Worm (Caenorhabditis elegans) whole organism, L1 larva: ENCODE measurements around the gene gck-1.

Experiments used
- F16B12.6 ChIP-seq: fragments of 150-350 bp; optimal IDR thresholded peaks from 2 replicates; lab custom pipeline; 2014; ENCODE audit warnings: missing biosample characterization, missing genetic modification characterization
- Y116A8C.19 ChIP-seq: sonication (generic microtip); optimal IDR thresholded peaks from 2 replicates; lab custom pipeline; 2016; ENCODE audit warnings: missing compliant biosample characterization, missing genetic modification characterization, borderline replicate concordance
- alr-1 ChIP-seq: fragments of 200-800 bp; sonication (Bioruptor generic); optimal IDR thresholded peaks from 2 replicates; lab custom pipeline; 2018; ENCODE audit warnings: borderline replicate concordance, mild to moderate bottlenecking, missing genetic modification characterization, missing compliant biosample characterization
- ama-1 ChIP-seq: fragments of 150-350 bp; optimal IDR thresholded peaks from 2 replicates; lab custom pipeline; 2014
- ceh-8 ChIP-seq: fragments of 200-800 bp; sonication (Bioruptor generic); optimal IDR thresholded peaks from 2 replicates; lab custom pipeline; 2018; ENCODE audit warnings: mild to moderate bottlenecking, missing genetic modification characterization, moderate library complexity, missing compliant biosample characterization
- ceh-82 ChIP-seq, 3 experiments: fragments of 150-350 bp in 1 of 3; sonication (generic microtip) in 2 of 3; optimal IDR thresholded peaks; 2 replicates each; lab custom pipeline; 2014 to 2017; ENCODE audit warnings: missing biosample characterization in 3 of 3, missing genetic modification characterization in 3 of 3
- ceh-90 ChIP-seq: sonication (generic microtip); optimal IDR thresholded peaks from 2 replicates; lab custom pipeline; 2016; ENCODE audit warnings: missing genetic modification characterization, missing compliant biosample characterization
- ces-1 ChIP-seq: fragments of 150-350 bp; optimal IDR thresholded peaks from 2 replicates; lab custom pipeline; 2014; ENCODE audit warnings: missing biosample characterization, missing genetic modification reagents, missing genetic modification characterization
- dpl-1 ChIP-seq, 3 experiments: fragments of 150-350 bp in 2 of 3; sonication (generic microtip) in 1 of 3; optimal IDR thresholded peaks; 2 replicates each; lab custom pipeline; 2014 to 2017; ENCODE audit warnings: missing biosample characterization in 3 of 3, missing genetic modification characterization in 3 of 3, missing genetic modification reagents in 3 of 3
- dsc-1 ChIP-seq: sonication (generic microtip); optimal IDR thresholded peaks from 2 replicates; lab custom pipeline; 2016; ENCODE audit warnings: mild to moderate bottlenecking, missing genetic modification characterization, missing compliant biosample characterization
- efl-1 ChIP-seq, 4 experiments: fragments of 150-350 bp; optimal IDR thresholded peaks in 3 of 4; peaks in 1 of 4; 1 replicate in 1 of 4; 2 replicates in 3 of 4; lab custom pipeline; 2014; ENCODE audit warnings: missing biosample characterization in 2 of 4, missing genetic modification characterization in 2 of 4, missing genetic modification reagents in 2 of 4
- elt-2 ChIP-seq: sonication (generic microtip); optimal IDR thresholded peaks from 2 replicates; lab custom pipeline; 2016; ENCODE audit warnings: missing genetic modification characterization, mild to moderate bottlenecking, inconsistent platforms, missing compliant biosample characterization, missing genetic modification reagents
- elt-3 ChIP-seq, 6 experiments: fragments of 150-350 bp in 1 of 6; sonication (generic microtip); optimal IDR thresholded peaks; 2 replicates each; lab custom pipeline; 2017 to 2018; ENCODE audit warnings: missing biosample characterization in 6 of 6, missing genetic modification characterization in 6 of 6, inconsistent platforms in 1 of 6
- ets-5 ChIP-seq: fragments of 200-800 bp; sonication (Bioruptor generic); IDR thresholded peaks from 2 replicates; pipeline ENCODE4 v1.3.6; 2022; ENCODE audit warnings: missing genetic modification characterization, missing compliant biosample characterization
- fos-1 ChIP-seq: fragments of 150-350 bp; optimal IDR thresholded peaks from 2 replicates; lab custom pipeline; 2014; ENCODE audit warnings: missing biosample characterization, missing genetic modification characterization
- grh-1 ChIP-seq: fragments of 200-800 bp; sonication (Bioruptor generic); IDR thresholded peaks from 2 replicates; pipeline ENCODE4 v1.3.6; 2022; ENCODE audit warnings: missing genetic modification reagents, missing genetic modification characterization, missing compliant biosample characterization
- hlh-17 ChIP-seq: fragments of 200-800 bp; sonication (Bioruptor generic); optimal IDR thresholded peaks from 2 replicates; lab custom pipeline; 2018; ENCODE audit warnings: missing genetic modification characterization, mild to moderate bottlenecking, missing compliant biosample characterization, moderate library complexity, borderline replicate concordance
- hpl-2 ChIP-seq: fragments of 150-350 bp; optimal IDR thresholded peaks from 2 replicates; lab custom pipeline; 2014; ENCODE audit warnings: missing biosample characterization, missing genetic modification reagents, missing genetic modification characterization
- irx-1 ChIP-seq: sonication (generic microtip); optimal IDR thresholded peaks from 2 replicates; lab custom pipeline; 2016; ENCODE audit warnings: missing genetic modification characterization, missing compliant biosample characterization
- lin-14 ChIP-seq: fragments of 200-800 bp; sonication (Bioruptor generic); optimal IDR thresholded peaks from 2 replicates; lab custom pipeline; 2018; ENCODE audit warnings: mild to moderate bottlenecking, missing genetic modification characterization, moderate library complexity, missing compliant biosample characterization
- lin-35 ChIP-seq, 2 experiments: fragments of 150-350 bp; optimal IDR thresholded peaks; 2 replicates each; lab custom pipeline; 2014; ENCODE audit warnings: missing biosample characterization in 2 of 2, missing genetic modification characterization in 2 of 2, missing genetic modification reagents in 2 of 2
- mab-9 ChIP-seq: fragments of 200-800 bp; sonication (Bioruptor generic); IDR thresholded peaks from 2 replicates; pipeline ENCODE4 v1.3.6; 2022; ENCODE audit warnings: missing genetic modification reagents, missing genetic modification characterization, missing compliant biosample characterization
- mep-1 ChIP-seq: fragments of 150-350 bp; optimal IDR thresholded peaks from 2 replicates; lab custom pipeline; 2014; ENCODE audit warnings: missing biosample characterization, missing genetic modification characterization
- nhr-11 ChIP-seq: fragments of 150-350 bp; optimal IDR thresholded peaks from 2 replicates; lab custom pipeline; 2014; ENCODE audit warnings: missing biosample characterization, missing genetic modification characterization
- nhr-19 ChIP-seq: fragments of 200-800 bp; sonication (Bioruptor generic); conservative IDR thresholded peaks from 2 replicates; pipeline ENCODE4 v1.3.6; 2022; ENCODE audit warnings: missing genetic modification characterization, missing compliant biosample characterization
- nhr-20 ChIP-seq: sonication (generic microtip); optimal IDR thresholded peaks from 2 replicates; lab custom pipeline; 2016; ENCODE audit warnings: mild to moderate bottlenecking, missing genetic modification characterization, missing compliant biosample characterization
- nhr-237 ChIP-seq: fragments of 150-350 bp; optimal IDR thresholded peaks from 2 replicates; lab custom pipeline; 2014; ENCODE audit warnings: missing biosample characterization, missing genetic modification characterization
- nhr-47 ChIP-seq: sonication (generic microtip); optimal IDR thresholded peaks from 2 replicates; lab custom pipeline; 2016; ENCODE audit warnings: mild to moderate bottlenecking, missing genetic modification characterization, moderate library complexity, missing compliant biosample characterization
- nhr-71 ChIP-seq: sonication (generic microtip); optimal IDR thresholded peaks from 2 replicates; lab custom pipeline; 2016; ENCODE audit warnings: mild to moderate bottlenecking, missing genetic modification characterization, moderate library complexity, missing compliant biosample characterization
- nhr-76 ChIP-seq: sonication (generic microtip); optimal IDR thresholded peaks from 2 replicates; lab custom pipeline; 2017; ENCODE audit warnings: missing biosample characterization, missing genetic modification characterization
- nhr-84 ChIP-seq: sonication (generic microtip); optimal IDR thresholded peaks from 2 replicates; lab custom pipeline; 2017; ENCODE audit warnings: missing biosample characterization, missing genetic modification characterization
- nhr-85 ChIP-seq: sonication (generic microtip); peaks from one replicate; lab custom pipeline; 2016; ENCODE audit warnings: missing genetic modification characterization, inconsistent platforms, missing compliant biosample characterization
- nhr-90 ChIP-seq: sonication (generic microtip); optimal IDR thresholded peaks from 2 replicates; lab custom pipeline; 2016; ENCODE audit warnings: mild to moderate bottlenecking, missing genetic modification characterization, missing compliant biosample characterization; ENCODE audit not compliant: poor library complexity
- pax-3 ChIP-seq: fragments of 200-800 bp; sonication (Bioruptor generic); optimal IDR thresholded peaks from 2 replicates; lab custom pipeline; 2018; ENCODE audit warnings: mild to moderate bottlenecking, missing genetic modification characterization, moderate library complexity, missing compliant biosample characterization
- pqm-1 ChIP-seq: sonication (generic microtip); optimal IDR thresholded peaks from 3 replicates; lab custom pipeline; 2017; ENCODE audit warnings: missing biosample characterization, missing genetic modification characterization
- rnt-1 ChIP-seq: sonication (generic microtip); optimal IDR thresholded peaks from 2 replicates; lab custom pipeline; 2016; ENCODE audit warnings: mild to moderate bottlenecking, missing genetic modification characterization, moderate library complexity, missing compliant biosample characterization
- skn-1 ChIP-seq: fragments of 150-350 bp; optimal IDR thresholded peaks from 2 replicates; lab custom pipeline; 2014; ENCODE audit warnings: missing biosample characterization, missing genetic modification characterization
- snu-23 ChIP-seq: sonication (generic microtip); optimal IDR thresholded peaks from 2 replicates; lab custom pipeline; 2016; ENCODE audit warnings: missing genetic modification characterization, missing compliant biosample characterization
- swsn-7 ChIP-seq: sonication (generic microtip); optimal IDR thresholded peaks from 2 replicates; lab custom pipeline; 2016; ENCODE audit warnings: missing genetic modification characterization, missing compliant biosample characterization
- unc-30 ChIP-seq: sonication (generic microtip); optimal IDR thresholded peaks from 2 replicates; lab custom pipeline; 2017; ENCODE audit warnings: missing biosample characterization, missing genetic modification characterization
- unc-86 ChIP-seq: sonication (generic microtip); optimal IDR thresholded peaks from 2 replicates; lab custom pipeline; 2016; ENCODE audit warnings: missing genetic modification characterization, missing compliant biosample characterization
- unc-98 ChIP-seq: fragments of 200-800 bp; sonication (Bioruptor generic); IDR thresholded peaks from 2 replicates; pipeline ENCODE4 v1.3.6; 2022; ENCODE audit warnings: missing genetic modification characterization, missing compliant biosample characterization
- xbp-1 ChIP-seq: sonication (generic microtip); optimal IDR thresholded peaks from 2 replicates; lab custom pipeline; 2016; ENCODE audit warnings: missing genetic modification characterization, missing compliant biosample characterization
- zag-1 ChIP-seq: fragments of 150-350 bp; optimal IDR thresholded peaks from 2 replicates; lab custom pipeline; 2014; ENCODE audit warnings: missing biosample characterization, missing genetic modification characterization

gck-1 gene

ce11 chrV:8937476-8938249, 9.9 kb upstream of the gck-1 start:
- peak; percentile 42 for TF ChIP-seq nhr-85 (tag; lab: Kevin White, UChicago)
- TF ChIP-seq ceh-90 = no peak
- no peak for TF ChIP-seq irx-1 (tag; lab: Kevin White, UChicago)
- peak; percentile 24 for TF ChIP-seq mep-1 (tag; lab: Kevin White, UChicago)
- TF ChIP-seq swsn-7 = no peak
- TF ChIP-seq ceh-8 (GFP tag; lab: Kevin White, UChicago) = no peak
- TF ChIP-seq fos-1 (tag; lab: Kevin White, UChicago) = no peak
- no peak for TF ChIP-seq unc-98 (GFP tag; lab: Robert Waterston, UW)

DNA sequence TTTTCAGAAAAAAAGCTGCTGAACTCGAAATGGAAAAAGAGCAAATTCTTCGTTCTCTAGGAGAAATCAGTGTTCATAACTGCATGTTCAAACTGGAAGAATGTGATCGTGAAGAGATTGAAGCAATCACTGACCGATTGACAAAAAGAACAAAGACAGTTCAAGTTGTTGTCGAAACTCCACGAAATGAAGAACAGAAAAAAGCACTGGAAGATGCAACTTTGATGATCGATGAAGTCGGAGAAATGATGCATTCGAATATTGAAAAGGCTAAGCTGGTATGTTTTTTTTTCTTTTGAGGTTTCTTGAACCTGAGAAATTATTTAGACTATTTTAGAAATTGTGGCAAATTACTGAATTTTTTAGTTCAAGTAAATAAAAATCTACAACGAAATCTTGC, 9.2 kb upstream of the gck-1 start:
- TF ChIP-seq ets-5 (GFP tag; lab: Robert Waterston, UW) (no peak), ama-1 (lab: Kevin White, UChicago) (peak; percentile 60)

DNA sequence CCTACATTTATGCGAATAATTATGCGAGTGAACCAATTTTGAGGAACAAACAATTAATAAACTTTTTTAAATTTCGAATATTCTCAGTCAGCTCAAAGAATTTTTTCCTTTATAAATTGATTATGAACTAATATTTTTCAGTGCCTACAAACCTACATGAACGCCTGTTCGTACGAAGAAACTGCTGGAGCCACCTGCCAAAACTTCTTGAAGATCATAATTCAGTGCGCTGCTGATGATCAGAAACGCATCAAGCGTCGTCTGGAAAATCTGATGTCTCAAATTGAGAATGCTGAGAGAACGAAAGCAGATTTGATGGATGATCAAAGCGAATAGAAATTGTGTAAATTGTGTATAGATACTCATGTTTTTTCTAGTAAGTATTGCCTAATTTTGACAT, 8.7 kb upstream of the gck-1 start:
- TF ChIP-seq nhr-76 (tag; lab: Kevin White, UChicago) (no peak), nhr-11 (tag; lab: Kevin White, UChicago) (no peak), lin-14 (GFP tag; lab: Kevin White, UChicago) (no peak), ceh-82 (tag; optimal IDR thresholded peaks at IDR 0.05; lab: Kevin White, UChicago) (no peak), pqm-1 (no peak), F16B12.6 (tag; lab: Kevin White, UChicago) (no peak), swsn-7 (no peak), pax-3 (tag; lab: Kevin White, UChicago) (no peak), mab-9 (GFP tag; lab: Robert Waterston, UW) (no peak), dpl-1 (GFP tag; optimal IDR thresholded peaks at IDR 0.05; lab: Kevin White, UChicago) (no peak), nhr-20 (tag; lab: Kevin White, UChicago) (no peak), lin-35 (GFP tag; optimal IDR thresholded peaks at IDR 0.05; lab: Kevin White, UChicago) (no peak)

DNA sequence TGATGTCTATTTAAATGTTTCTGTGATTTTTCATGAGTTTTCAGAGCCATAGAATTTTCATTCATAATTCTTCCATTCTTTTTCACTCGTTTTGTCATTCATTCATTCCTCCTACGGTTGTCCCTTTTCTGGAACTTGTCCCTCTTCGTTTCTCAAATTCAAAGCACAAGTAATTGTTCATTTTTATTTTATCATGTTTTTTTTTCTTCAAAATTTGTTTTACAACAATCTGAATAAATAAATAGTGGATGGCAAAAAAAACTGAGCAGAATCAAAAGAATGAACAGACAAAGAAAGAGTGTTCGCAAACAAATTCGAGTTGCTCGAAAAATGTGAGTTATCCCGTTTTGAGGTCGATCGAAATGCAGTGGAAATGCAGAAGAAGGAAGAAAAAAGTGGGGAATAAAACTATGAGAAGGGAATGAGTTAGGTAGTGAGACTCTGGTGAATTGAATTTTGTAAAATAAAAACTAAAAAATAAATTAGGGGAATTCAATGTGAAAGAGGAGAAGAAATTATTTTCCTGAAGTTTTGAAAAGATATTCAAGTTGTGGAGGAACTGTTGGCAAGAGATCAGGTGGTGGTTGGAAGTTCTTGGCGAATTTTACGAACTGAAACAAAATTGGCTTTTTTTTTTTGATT, 8.1 kb upstream of the gck-1 start:
- TF ChIP-seq efl-1 (optimal IDR thresholded peaks at IDR 0.05; lab: Kevin White, UChicago) (no peak), efl-1 (GFP tag; optimal IDR thresholded peaks at IDR 0.05 in 1 of 2; lab: Kevin White, UChicago) (peak in 1 of 2 experiments; percentile 8), elt-3 (tag; optimal IDR thresholded peaks at IDR 0.05; lab: Kevin White, UChicago) (peak in 1 of 6 experiments; percentile 20), elt-2 (tag; lab: Kevin White, UChicago) (no peak), nhr-85 (tag; lab: Kevin White, UChicago) (peak; percentile 65), mab-9 (GFP tag; lab: Robert Waterston, UW) (no peak), dpl-1 (GFP tag; optimal IDR thresholded peaks at IDR 0.05; lab: Kevin White, UChicago) (no peak), xbp-1 (peak; percentile 1), nhr-47 (tag; lab: Kevin White, UChicago) (no peak), rnt-1 (tag; lab: Kevin White, UChicago) (peak; percentile 26), fos-1 (tag; lab: Kevin White, UChicago) (no peak), unc-86 (tag; lab: Kevin White, UChicago) (no peak), unc-30 (tag; lab: Kevin White, UChicago) (no peak), nhr-20 (tag; lab: Kevin White, UChicago) (peak; percentile 48), alr-1 (tag; lab: Kevin White, UChicago) (no peak), ces-1 (GFP tag; lab: Kevin White, UChicago) (no peak), nhr-71 (peak; percentile 60), Y116A8C.19 (no peak), ceh-8 (GFP tag; lab: Kevin White, UChicago) (no peak), snu-23 (GFP tag; lab: Kevin White, UChicago) (peak; percentile 62), dsc-1 (tag; lab: Kevin White, UChicago) (no peak), grh-1 (GFP tag; lab: Robert Waterston, UW) (no peak), nhr-237 (tag; lab: Kevin White, UChicago) (no peak), hpl-2 (GFP tag; lab: Kevin White, UChicago) (no peak), nhr-90 (tag; lab: Kevin White, UChicago) (peak; percentile 38), nhr-84 (tag; lab: Kevin White, UChicago) (no peak), hlh-17 (GFP tag; lab: Kevin White, UChicago) (no peak), nhr-19 (peak; percentile 51), skn-1 (tag; lab: Kevin White, UChicago) (peak; percentile 35), ets-5 (GFP tag; lab: Robert Waterston, UW) (no peak), zag-1 (tag; lab: Kevin White, UChicago) (no peak)
